Fruit fly (Drosophila melanogaster) whole organism, wandering third instar larva: Measurements from ENCODE around the gene CG18528.

Experiments used
- Abd-B ChIP-seq: fragments of >200 bp; optimal IDR thresholded peaks from 2 replicates; lab custom pipeline; 2017; ENCODE audit warnings: missing biosample characterization, missing genetic modification characterization
- Dif ChIP-seq: fragments of 200-275, 200-300 bp; sonication (Bioruptor generic); optimal IDR thresholded peaks from 2 replicates; lab custom pipeline; 2018; ENCODE audit warnings: missing biosample characterization, missing genetic modification characterization; ENCODE audit not compliant: partially characterized antibody
- Myc ChIP-seq: fragments of >200 bp; optimal IDR thresholded peaks from 2 replicates; lab custom pipeline; 2017
- OdsH ChIP-seq: fragments of 200-800 bp; sonication (Bioruptor generic); optimal IDR thresholded peaks from 2 replicates; lab custom pipeline; 2016; ENCODE audit warnings: missing biosample characterization, mild to moderate bottlenecking, missing genetic modification characterization
- br ChIP-seq: fragments of 200-800 bp; sonication (Bioruptor generic); optimal IDR thresholded peaks from 2 replicates; lab custom pipeline; 2016; ENCODE audit warnings: missing biosample characterization, missing genetic modification characterization
- h ChIP-seq: fragments of 200-800 bp; sonication (Bioruptor generic); optimal IDR thresholded peaks from 3 replicates; lab custom pipeline; 2016; ENCODE audit warnings: missing biosample characterization, mild to moderate bottlenecking, missing genetic modification characterization
- pan ChIP-seq: fragments of >200 bp; optimal IDR thresholded peaks from 2 replicates; lab custom pipeline; 2017
- sage ChIP-seq: fragments of 200-800 bp; sonication (Bioruptor generic); optimal IDR thresholded peaks from 2 replicates; lab custom pipeline; 2016; ENCODE audit warnings: missing biosample characterization, mild to moderate bottlenecking, missing genetic modification characterization

- no peak for TF ChIP-seq pan (lab: Kevin White, UChicago)
- no peak for TF ChIP-seq Dif (GFP tag; lab: Kevin White, UChicago)
- TF ChIP-seq sage (GFP tag; lab: Kevin White, UChicago), result no peak
- TF ChIP-seq br (GFP tag; lab: Kevin White, UChicago), result no peak
- no peak for TF ChIP-seq Abd-B (GFP tag; lab: Kevin White, UChicago)
- TF ChIP-seq Myc (lab: Kevin White, UChicago), result no peak
- TF ChIP-seq OdsH (GFP tag; lab: Kevin White, UChicago), result no peak
- TF ChIP-seq h, result no peak
Measured at dm6 chr3R:24368064-24368463, 8.1 kb upstream of the CG18528 start, which contains the start of the genes CG42812 and CG33341.
